Worm (Caenorhabditis elegans) whole organism, young adult: ENCODE data around the gene F57B7.2.

Source experiments
- C17E4.6 ChIP-seq: fragments of 200-800 bp; sonication (Bioruptor generic); IDR thresholded peaks from 2 replicates; pipeline ENCODE4 v1.3.6; 2022; ENCODE audit warnings: missing genetic modification reagents, missing genetic modification characterization, missing compliant biosample characterization
- ama-1 ChIP-seq, 3 experiments: fragments of 150-350 bp in 1 of 3; sonication (generic microtip) in 2 of 3; optimal IDR thresholded peaks; 2 replicates each; lab custom pipeline; 2014 to 2018; ENCODE audit warnings: missing biosample characterization in 2 of 3, missing genetic modification characterization in 2 of 3, missing genetic modification reagents in 2 of 3
- aptf-3 ChIP-seq: fragments of 200-800 bp; sonication (Bioruptor generic); IDR thresholded peaks from 2 replicates; pipeline ENCODE4 v1.3.6; 2022; ENCODE audit warnings: missing genetic modification characterization, missing compliant biosample characterization
- attf-3 ChIP-seq: fragments of 200-800 bp; sonication (Bioruptor generic); conservative IDR thresholded peaks from 2 replicates; pipeline ENCODE4 v1.3.6; 2022; ENCODE audit warnings: missing genetic modification reagents, missing genetic modification characterization, missing compliant biosample characterization
- chd-7 ChIP-seq: sonication (generic microtip); optimal IDR thresholded peaks from 2 replicates; lab custom pipeline; 2016; ENCODE audit warnings: mild to moderate bottlenecking, missing genetic modification characterization, moderate library complexity, missing compliant biosample characterization
- pbrm-1 ChIP-seq: fragments of 200-800 bp; sonication (Bioruptor generic); IDR thresholded peaks from 2 replicates; pipeline ENCODE4 v1.3.6; 2022; ENCODE audit warnings: missing genetic modification reagents, missing genetic modification characterization, missing compliant biosample characterization
- pha-4 ChIP-seq: fragments of 150-350 bp; sonication (generic microtip); optimal IDR thresholded peaks from 2 replicates; lab custom pipeline; 2014; ENCODE audit warnings: missing biosample characterization, missing genetic modification reagents, missing genetic modification characterization
- zim-3 ChIP-seq: sonication (generic microtip); optimal IDR thresholded peaks from 2 replicates; lab custom pipeline; 2017; ENCODE audit warnings: mild to moderate bottlenecking, missing genetic modification characterization, moderate library complexity, missing compliant biosample characterization
- ztf-3 ChIP-seq: fragments of 200-800 bp; sonication (Bioruptor generic); optimal IDR thresholded peaks from 2 replicates; lab custom pipeline; 2018; ENCODE audit warnings: mild to moderate bottlenecking, missing genetic modification characterization, missing compliant biosample characterization

DNA sequence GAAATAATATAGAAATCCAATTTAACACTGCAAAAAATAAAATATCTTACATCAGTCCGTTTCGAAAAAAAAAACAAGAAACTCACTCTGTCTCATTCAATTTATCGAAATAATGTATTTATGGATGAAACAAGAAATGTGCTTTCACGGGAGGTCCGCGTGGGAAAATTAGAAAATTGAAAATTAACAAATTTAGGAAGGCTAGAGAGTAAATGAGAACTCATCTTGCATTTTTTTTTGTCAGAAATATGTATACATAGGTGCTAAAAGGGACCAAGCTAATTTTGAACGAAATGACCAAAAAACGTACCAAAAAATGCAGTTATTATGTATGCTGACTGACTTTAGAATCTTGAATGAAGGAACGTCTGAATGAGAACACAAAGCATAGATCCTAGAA, 18.8 kb downstream of the F57B7.2 start, which contains the start of gene T26H10.2:
- no peak for TF ChIP-seq chd-7 (tag; lab: Kevin White, UChicago)
- no peak for TF ChIP-seq ama-1 (optimal IDR thresholded peaks at IDR 0.05; lab: Kevin White, UChicago)
- no peak for TF ChIP-seq ama-1 (GFP tag; optimal IDR thresholded peaks at IDR 0.05; lab: Kevin White, UChicago)
- TF ChIP-seq aptf-3, result no peak
- no peak for TF ChIP-seq pha-4 (tag; lab: Kevin White, UChicago)
- TF ChIP-seq pbrm-1 (GFP tag; lab: Robert Waterston, UW), result no peak
- TF ChIP-seq attf-3, result no peak
- TF ChIP-seq C17E4.6 (GFP tag; lab: Robert Waterston, UW), result no peak
- no peak for TF ChIP-seq zim-3 (tag; lab: Kevin White, UChicago)
- TF ChIP-seq ztf-3 (GFP tag; lab: Kevin White, UChicago), result no peak
